Fruit fly (Drosophila melanogaster) whole organism, embryonic: ENCODE data around the gene CG46313.

Source experiments
- Atf6 ChIP-seq: fragments of 200-800 bp; sonication (Bioruptor generic); IDR thresholded peaks from 2 replicates; pipeline ENCODE4 v1.3.6; 2022; ENCODE audit warnings: missing biosample characterization, missing genetic modification characterization
- Blimp-1 ChIP-seq: fragments of 200-800 bp; sonication (Bioruptor generic); optimal IDR thresholded peaks from 3 replicates; lab custom pipeline; 2018; ENCODE audit warnings: missing biosample characterization, missing genetic modification characterization, mild to moderate bottlenecking, moderate library complexity, missing genetic modification reagents
- CG11504 ChIP-seq: fragments of 200-800 bp; sonication (Bioruptor generic); optimal IDR thresholded peaks from 3 replicates; lab custom pipeline; 2019; ENCODE audit warnings: missing biosample characterization, mild to moderate bottlenecking, missing genetic modification characterization, moderate library complexity
- CG14014 ChIP-seq: fragments of 200-800 bp; sonication (Bioruptor generic); IDR thresholded peaks from 2 replicates; pipeline ENCODE4 v1.3.6; 2022; ENCODE audit warnings: missing biosample characterization, missing genetic modification characterization
- CG14441 ChIP-seq: fragments of 200-800 bp; sonication (Bioruptor generic); IDR thresholded peaks from 2 replicates; pipeline ENCODE4 v1.3.6; 2022; ENCODE audit warnings: missing biosample characterization, missing genetic modification characterization
- CG14667 ChIP-seq: fragments of 200-800 bp; sonication (Bioruptor generic); IDR thresholded peaks from 2 replicates; pipeline ENCODE4 v1.3.6; 2022; ENCODE audit warnings: missing biosample characterization, missing genetic modification characterization
- CG17385 ChIP-seq: fragments of 200-800 bp; sonication (Bioruptor generic); optimal IDR thresholded peaks from 3 replicates; lab custom pipeline; 2018; ENCODE audit warnings: missing biosample characterization, mild to moderate bottlenecking, missing genetic modification characterization
- CG18764 ChIP-seq: fragments of 200-800 bp; sonication (Bioruptor generic); optimal IDR thresholded peaks from 3 replicates; lab custom pipeline; 2016; ENCODE audit warnings: missing biosample characterization, missing genetic modification characterization
- CG31388 ChIP-seq: fragments of 200-800 bp; sonication (Bioruptor generic); optimal IDR thresholded peaks from 2 replicates; lab custom pipeline; 2016; ENCODE audit warnings: missing biosample characterization, missing genetic modification characterization
- CG33557 ChIP-seq: fragments of 200-800 bp; sonication (Bioruptor generic); optimal IDR thresholded peaks from 2 replicates; lab custom pipeline; 2019; ENCODE audit warnings: missing biosample characterization, mild to moderate bottlenecking, missing genetic modification characterization, moderate library complexity
- CG4730 ChIP-seq: fragments of 200-800 bp; sonication (Bioruptor generic); IDR thresholded peaks from 2 replicates; pipeline ENCODE4 v1.3.6; 2022; ENCODE audit warnings: missing biosample characterization, missing genetic modification characterization
- CG7372 ChIP-seq: fragments of 200-800 bp; sonication (Bioruptor generic); IDR thresholded peaks from 2 replicates; pipeline ENCODE4 v1.3.6; 2022; ENCODE audit warnings: missing biosample characterization, missing genetic modification characterization
- CG7839 ChIP-seq: fragments of 200-800 bp; sonication (Bioruptor generic); optimal IDR thresholded peaks from 3 replicates; lab custom pipeline; 2018; ENCODE audit warnings: missing biosample characterization, mild to moderate bottlenecking, missing genetic modification characterization, moderate library complexity
- CG8478 ChIP-seq: fragments of >200 bp; optimal IDR thresholded peaks from 2 replicates; lab custom pipeline; 2018
- Dad ChIP-seq: fragments of 200-800 bp; sonication (Bioruptor generic); optimal IDR thresholded peaks from 3 replicates; lab custom pipeline; 2016; ENCODE audit warnings: missing biosample characterization, missing genetic modification characterization
- Doc3 ChIP-seq: fragments of 200-800 bp; sonication (Bioruptor generic); IDR thresholded peaks from 3 replicates; pipeline ENCODE4 v1.3.6; 2022; ENCODE audit warnings: missing biosample characterization, missing genetic modification characterization; ENCODE audit not compliant: partially characterized antibody
- Eip74EF ChIP-seq, 2 experiments: fragments of 200-800 bp in 1 of 2; fragments of >200 bp in 1 of 2; sonication (Bioruptor generic) in 1 of 2; optimal IDR thresholded peaks; 2 replicates each; lab custom pipeline; 2017 to 2019; ENCODE audit warnings: missing biosample characterization in 2 of 2, missing genetic modification characterization in 2 of 2, mild to moderate bottlenecking in 1 of 2, moderate library complexity in 1 of 2
- Fer1 ChIP-seq: fragments of 200-800 bp; sonication (Bioruptor generic); optimal IDR thresholded peaks from 2 replicates; lab custom pipeline; 2017; ENCODE audit warnings: missing biosample characterization, mild to moderate bottlenecking, missing genetic modification characterization
- HHEX ChIP-seq: fragments of 200-800 bp; sonication (Bioruptor generic); optimal IDR thresholded peaks from 3 replicates; lab custom pipeline; 2017; ENCODE audit warnings: missing biosample characterization, mild to moderate bottlenecking, missing genetic modification characterization, missing genetic modification reagents
- HLH3B ChIP-seq: fragments of 200-800 bp; sonication (Bioruptor generic); IDR thresholded peaks from 2 replicates; pipeline ENCODE4 v1.3.6; 2022; ENCODE audit warnings: missing biosample characterization, missing genetic modification characterization
- HLHmδ ChIP-seq: fragments of 200-800 bp; sonication (Bioruptor generic); optimal IDR thresholded peaks from 2 replicates; lab custom pipeline; 2018; ENCODE audit warnings: missing biosample characterization, mild to moderate bottlenecking, missing genetic modification characterization, moderate library complexity
- NC2β ChIP-seq: fragments of 200-800 bp; sonication (Bioruptor generic); optimal IDR thresholded peaks from 2 replicates; lab custom pipeline; 2016; ENCODE audit warnings: missing biosample characterization, missing genetic modification characterization
- Nf-YC ChIP-seq: fragments of 200-800 bp; optimal IDR thresholded peaks from 3 replicates; lab custom pipeline; 2019; ENCODE audit warnings: missing biosample characterization, mild to moderate bottlenecking, missing genetic modification characterization, moderate library complexity
- Oaz ChIP-seq: fragments of 200-800 bp; sonication (Bioruptor generic); IDR thresholded peaks from 2 replicates; pipeline ENCODE4 v1.3.6; 2022; ENCODE audit warnings: missing biosample characterization, missing genetic modification characterization
- Optix ChIP-seq: fragments of 200-800 bp; sonication (Bioruptor generic); IDR thresholded peaks from 3 replicates; pipeline ENCODE4 v1.3.6; 2022; ENCODE audit warnings: missing biosample characterization, missing genetic modification characterization
- Rx ChIP-seq: fragments of 200-800 bp; sonication (Bioruptor generic); IDR thresholded peaks from 2 replicates; pipeline ENCODE4 v1.3.6; 2022; ENCODE audit warnings: missing biosample characterization, missing genetic modification characterization
- Six4 ChIP-seq: fragments of 200-800 bp; sonication (Bioruptor generic); optimal IDR thresholded peaks from 2 replicates; lab custom pipeline; 2016; ENCODE audit warnings: missing biosample characterization, missing genetic modification characterization
- Spps ChIP-seq: fragments of 200-800 bp; sonication (Bioruptor generic); optimal IDR thresholded peaks from 2 replicates; lab custom pipeline; 2018; ENCODE audit warnings: missing biosample characterization, mild to moderate bottlenecking, missing genetic modification characterization
- Usf ChIP-seq: fragments of 200-800 bp; sonication (Bioruptor generic); optimal IDR thresholded peaks from 2 replicates; lab custom pipeline; 2017; ENCODE audit warnings: missing genotype, missing biosample characterization, missing genetic modification characterization
- cad ChIP-seq: fragments of >200 bp; optimal IDR thresholded peaks from 2 replicates; lab custom pipeline; 2017; ENCODE audit warnings: missing biosample characterization, missing genetic modification characterization
- ci ChIP-seq: fragments of 200-800 bp; sonication (Bioruptor generic); IDR thresholded peaks from 3 replicates; pipeline ENCODE4 v1.3.6; 2022; ENCODE audit warnings: missing biosample characterization, missing genetic modification characterization
- croc ChIP-seq: fragments of 200-800 bp; sonication (Bioruptor generic); conservative IDR thresholded peaks from 3 replicates; pipeline ENCODE4 v1.3.6; 2022; ENCODE audit warnings: missing biosample characterization, missing genetic modification characterization
- crol ChIP-seq: fragments of 200-800 bp; sonication (Bioruptor generic); IDR thresholded peaks from 2 replicates; pipeline ENCODE4 v1.3.6; 2022; ENCODE audit warnings: missing biosample characterization, missing genetic modification characterization
- ham ChIP-seq: fragments of 200-800 bp; sonication (Bioruptor generic); IDR thresholded peaks from 2 replicates; pipeline ENCODE4 v1.3.6; 2022; ENCODE audit warnings: missing biosample characterization, missing genetic modification characterization
- hkb ChIP-seq, 2 experiments: fragments of 200-800 bp in 1 of 2; fragments of >200 bp in 1 of 2; sonication (Bioruptor generic) in 1 of 2; IDR thresholded peaks in 1 of 2; optimal IDR thresholded peaks in 1 of 2; 2 replicates each; pipeline versions ENCODE4 v1.3.6 to Lab custom; 2017 to 2022; ENCODE audit warnings: missing biosample characterization in 1 of 2, missing genetic modification characterization in 1 of 2
- jumu ChIP-seq: fragments of 200-800 bp; sonication (Bioruptor generic); optimal IDR thresholded peaks from 3 replicates; lab custom pipeline; 2016; ENCODE audit warnings: missing biosample characterization, missing genetic modification characterization
- lilli ChIP-seq: fragments of 200-800 bp; sonication (Bioruptor generic); optimal IDR thresholded peaks from 3 replicates; lab custom pipeline; 2016; ENCODE audit warnings: missing biosample characterization, missing genetic modification characterization
- mld ChIP-seq: fragments of 200-800 bp; sonication (Bioruptor generic); IDR thresholded peaks from 3 replicates; pipeline ENCODE4 v1.3.6; 2022; ENCODE audit warnings: missing biosample characterization, missing genetic modification characterization; ENCODE audit not compliant: partially characterized antibody
- pita ChIP-seq: fragments of 200-800 bp; sonication (Bioruptor generic); optimal IDR thresholded peaks from 2 replicates; lab custom pipeline; 2017; ENCODE audit warnings: missing biosample characterization, mild to moderate bottlenecking, missing genetic modification characterization
- sc ChIP-seq, 3 experiments: fragments of >200 bp in 2 of 3; fragments of 200-800 bp in 1 of 3; sonication (Bioruptor generic) in 1 of 3; optimal IDR thresholded peaks; 2 replicates in 2 of 3; 3 replicates in 1 of 3; lab custom pipeline; 2017; ENCODE audit warnings: mild to moderate bottlenecking in 1 of 3, missing biosample characterization in 1 of 3, missing genetic modification characterization in 1 of 3, missing genetic modification reagents in 1 of 3
- sd ChIP-seq: fragments of 200-800 bp; sonication (Bioruptor generic); optimal IDR thresholded peaks from 3 replicates; lab custom pipeline; 2018; ENCODE audit warnings: missing biosample characterization, mild to moderate bottlenecking, missing genetic modification characterization, moderate library complexity
- shn ChIP-seq: fragments of 200-800 bp; sonication (Bioruptor generic); optimal IDR thresholded peaks from 3 replicates; lab custom pipeline; 2016; ENCODE audit warnings: missing biosample characterization, missing genetic modification characterization
- slp2 ChIP-seq: fragments of 200-800 bp; sonication (Bioruptor generic); optimal IDR thresholded peaks from 2 replicates; lab custom pipeline; 2016; ENCODE audit warnings: missing biosample characterization, missing genetic modification characterization
- ssp ChIP-seq: fragments of 200-800 bp; sonication (Bioruptor generic); IDR thresholded peaks from 2 replicates; pipeline ENCODE4 v1.3.6; 2022; ENCODE audit warnings: missing biosample characterization, missing genetic modification characterization
- tll ChIP-seq, 2 experiments: fragments of 200-800 bp in 1 of 2; fragments of >200 bp in 1 of 2; sonication (Bioruptor generic) in 1 of 2; optimal IDR thresholded peaks; 2 replicates each; lab custom pipeline; 2017 to 2019; ENCODE audit warnings: missing biosample characterization in 2 of 2, missing genetic modification characterization in 2 of 2, mild to moderate bottlenecking in 1 of 2, moderate library complexity in 1 of 2
- tna ChIP-seq: fragments of 200-800 bp; sonication (Bioruptor generic); IDR thresholded peaks from 2 replicates; pipeline ENCODE4 v1.3.6; 2022; ENCODE audit warnings: missing biosample characterization, missing genetic modification characterization; ENCODE audit not compliant: partially characterized antibody
- twi ChIP-seq: fragments of 200-800 bp; optimal IDR thresholded peaks from 2 replicates; lab custom pipeline; 2019; ENCODE audit warnings: missing biosample characterization, mild to moderate bottlenecking, missing genetic modification characterization, moderate library complexity
- z ChIP-seq: fragments of 200-800 bp; sonication (Bioruptor generic); IDR thresholded peaks from 3 replicates; pipeline ENCODE4 v1.3.6; 2022; ENCODE audit warnings: missing biosample characterization, missing genetic modification characterization
- zen2 ChIP-seq: fragments of 200-800 bp; sonication (Bioruptor generic); IDR thresholded peaks from 3 replicates; pipeline ENCODE4 v1.3.6; 2022; ENCODE audit warnings: missing biosample characterization, missing genetic modification characterization; ENCODE audit not compliant: partially characterized antibody
- zfh2 ChIP-seq: fragments of 200-800 bp; sonication (Bioruptor generic); optimal IDR thresholded peaks from 2 replicates; lab custom pipeline; 2016; ENCODE audit warnings: missing biosample characterization, missing genetic modification characterization

CG46313 gene

DNA sequence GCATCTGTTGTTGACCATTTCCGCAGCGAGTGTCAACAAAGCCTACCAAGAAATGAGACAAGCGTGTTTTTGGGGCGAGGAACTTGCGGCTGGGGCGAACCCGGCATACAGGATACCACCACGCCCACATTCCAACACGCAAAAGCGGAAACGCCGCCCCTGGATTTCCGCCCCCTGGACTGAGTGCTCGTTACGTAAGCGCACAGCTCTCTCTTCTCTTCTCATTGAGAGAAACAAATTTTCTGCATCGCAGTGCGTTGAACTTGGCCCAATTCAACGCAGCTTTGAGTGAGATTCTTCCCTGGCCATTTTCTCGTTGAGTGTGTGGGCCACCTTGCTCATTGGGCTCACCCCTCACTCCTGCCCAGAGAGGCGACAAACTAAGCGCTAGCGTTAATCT lies 17.8 kb upstream of the CG46313 start (continued):
- no peak for TF ChIP-seq twi (tag; lab: Kevin White, UChicago)
- TF ChIP-seq Fer1 = peak; percentile 27
- TF ChIP-seq Doc3 (GFP tag; lab: Robert Waterston, UW) = no peak
- no peak for TF ChIP-seq ham
- TF ChIP-seq z (GFP tag; lab: Robert Waterston, UW) = peak; percentile 95
- no peak for TF ChIP-seq CG4730
- TF ChIP-seq CG31388 = no peak
- peak; percentile 78 for TF ChIP-seq sd (tag; lab: Kevin White, UChicago)
- TF ChIP-seq lilli (GFP tag; lab: Kevin White, UChicago) = no peak
- TF ChIP-seq HHEX = no peak
- no peak for TF ChIP-seq Rx (GFP tag; lab: Robert Waterston, UW)
- 0 out of 2 replicates have a peak, but pooled peaks have one; percentile 7 for TF ChIP-seq CG14441
- no peak for TF ChIP-seq hkb (optimal IDR thresholded peaks at IDR 0.05; lab: Kevin White, UChicago)
- no peak for TF ChIP-seq hkb (GFP tag; IDR thresholded peaks at IDR 0.05; lab: Robert Waterston, UW)
- TF ChIP-seq CG18764 (GFP tag; lab: Kevin White, UChicago) = no peak
- TF ChIP-seq slp2 = no peak
- peak; percentile 33 for TF ChIP-seq Dad (GFP tag; lab: Kevin White, UChicago)
- TF ChIP-seq Usf (GFP tag; lab: Kevin White, UChicago) = no peak
- no peak for TF ChIP-seq pita (GFP tag; lab: Kevin White, UChicago)
- TF ChIP-seq HLHmδ (GFP tag; lab: Kevin White, UChicago) = no peak
- TF ChIP-seq CG33557 (GFP tag; lab: Kevin White, UChicago) = no peak
- TF ChIP-seq jumu (GFP tag; lab: Kevin White, UChicago) = no peak
- no peak for TF ChIP-seq Eip74EF (GFP tag; optimal IDR thresholded peaks at IDR 0.05; lab: Kevin White, UChicago)
- TF ChIP-seq ci (GFP tag; lab: Robert Waterston, UW) = no peak
- TF ChIP-seq Spps = no peak
- no peak for TF ChIP-seq tll (GFP tag; optimal IDR thresholded peaks at IDR 0.05; lab: Kevin White, UChicago)
- TF ChIP-seq Atf6 (GFP tag; lab: Robert Waterston, UW) = peak; percentile 53; the same call in 1 of the 2 replicates
- no peak for TF ChIP-seq ssp
- no peak for TF ChIP-seq zfh2
- TF ChIP-seq CG8478 = no peak
- TF ChIP-seq shn (GFP tag; lab: Kevin White, UChicago) = no peak
- TF ChIP-seq CG11504 (tag; lab: Kevin White, UChicago) = no peak
- TF ChIP-seq Blimp-1 = no peak
- TF ChIP-seq CG17385 (GFP tag; lab: Kevin White, UChicago) = no peak
- TF ChIP-seq cad (GFP tag; lab: Kevin White, UChicago) = no peak
- TF ChIP-seq CG14667 (GFP tag; lab: Robert Waterston, UW) = no peak
- no peak for TF ChIP-seq croc (GFP tag; lab: Robert Waterston, UW)
- TF ChIP-seq zen2 (GFP tag; lab: Robert Waterston, UW) = no peak
- peak; percentile 36; the same call in 1 of the 2 replicates for TF ChIP-seq tna (GFP tag; lab: Robert Waterston, UW)
- no peak for TF ChIP-seq Six4 (GFP tag; lab: Kevin White, UChicago)
- TF ChIP-seq Oaz (GFP tag; lab: Robert Waterston, UW) = no peak
- TF ChIP-seq mld (GFP tag; lab: Robert Waterston, UW) = no peak
- peak; percentile 22; the same call in 1 of the 2 replicates for TF ChIP-seq CG14014
- peak; percentile 21 for TF ChIP-seq Nf-YC (tag; lab: Kevin White, UChicago)
- TF ChIP-seq CG7839 (tag; lab: Kevin White, UChicago) = no peak
- peak; percentile 30; the same call in 1 of the 2 replicates for TF ChIP-seq crol (GFP tag; lab: Robert Waterston, UW)
- no peak for TF ChIP-seq NC2β (GFP tag; lab: Kevin White, UChicago)
- TF ChIP-seq Optix (GFP tag; lab: Robert Waterston, UW) = 0 out of 3 replicates have a peak, but pooled peaks have one; percentile 16
- no peak for TF ChIP-seq sc (optimal IDR thresholded peaks at IDR 0.05; lab: Kevin White, UChicago)
- no peak for TF ChIP-seq sc (GFP tag; optimal IDR thresholded peaks at IDR 0.05; lab: Kevin White, UChicago)
- TF ChIP-seq HLH3B = no peak
- TF ChIP-seq CG7372 = no peak
